Fruit fly (Drosophila melanogaster): ENCODE data around the gene CG12971.

DNA sequence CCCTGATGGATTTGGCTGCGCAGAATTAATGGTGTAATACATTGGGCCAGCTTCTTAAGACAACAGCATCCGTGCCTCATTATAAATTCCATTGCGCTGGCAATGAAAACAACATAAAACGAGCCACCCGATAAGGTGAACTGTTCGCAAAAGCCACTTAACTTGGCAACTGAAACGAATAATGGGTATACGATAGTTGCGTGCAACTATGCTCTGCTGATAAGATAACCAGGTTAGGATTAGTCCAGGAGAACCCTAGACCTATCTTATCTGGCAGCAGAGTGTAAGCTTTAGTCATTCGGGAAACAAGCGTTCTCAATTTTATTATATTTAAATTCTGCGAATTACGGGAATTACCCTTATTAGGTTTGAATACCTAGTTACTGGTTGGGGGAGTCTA, 34.1 kb upstream of the CG12971 start:
- no peak for TF ChIP-seq pan (optimal IDR thresholded peaks at IDR 0.05)
- TF ChIP-seq psq (optimal IDR thresholded peaks at IDR 0.05), result no peak
- no peak for TF ChIP-seq CG8478 (optimal IDR thresholded peaks at IDR 0.05)
- TF ChIP-seq usp (GFP tag; optimal IDR thresholded peaks at IDR 0.05), result no peak
- no peak for TF ChIP-seq Dll (optimal IDR thresholded peaks at IDR 0.05)
- no peak for TF ChIP-seq EcR (GFP tag; optimal IDR thresholded peaks at IDR 0.05)

Measured in whole organism.